Worm (Caenorhabditis elegans) whole organism, midembryonic: Measurements from ENCODE around the gene cec-7.

Experiments
- T22C8.4 ChIP-seq: fragments of 200-800 bp; sonication (Bioruptor generic); IDR thresholded peaks from 2 replicates; pipeline ENCODE4 v1.3.6; 2022; ENCODE audit warnings: missing genetic modification characterization, missing compliant biosample characterization
- cog-1 ChIP-seq: sonication (generic microtip); optimal IDR thresholded peaks from 2 replicates; lab custom pipeline; 2016; ENCODE audit warnings: missing genetic modification characterization, missing compliant biosample characterization
- flt-1 ChIP-seq: fragments of 200-800 bp; sonication (Bioruptor generic); IDR thresholded peaks from 2 replicates; pipeline ENCODE4 v1.3.6; 2022; ENCODE audit warnings: missing genetic modification characterization, missing compliant biosample characterization
- klf-2 ChIP-seq: fragments of 200-800 bp; sonication (Bioruptor generic); conservative IDR thresholded peaks from 2 replicates; pipeline ENCODE4 v1.3.6; 2022; ENCODE audit warnings: missing genetic modification reagents, missing genetic modification characterization, missing compliant biosample characterization
- med-1 ChIP-seq: sonication (generic microtip); optimal IDR thresholded peaks from 2 replicates; lab custom pipeline; 2017; ENCODE audit warnings: missing genetic modification characterization, mild to moderate bottlenecking, missing compliant biosample characterization, antibody characterized with exemption, missing genetic modification reagents; ENCODE audit not compliant: insufficient read depth
- ref-1 ChIP-seq: fragments of 200-800 bp; sonication (Bioruptor generic); conservative IDR thresholded peaks from 2 replicates; pipeline ENCODE4 v1.3.6; 2022; ENCODE audit warnings: missing genetic modification reagents, missing genetic modification characterization, missing compliant biosample characterization
- tab-1 ChIP-seq: fragments of 200-800 bp; sonication (Bioruptor generic); IDR thresholded peaks from 2 replicates; pipeline ENCODE4 v1.3.6; 2022; ENCODE audit warnings: missing genetic modification characterization, missing compliant biosample characterization
- ztf-23 ChIP-seq: fragments of 200-800 bp; sonication (Bioruptor generic); IDR thresholded peaks from 2 replicates; pipeline ENCODE4 v1.3.6; 2022; ENCODE audit warnings: missing genetic modification reagents, missing genetic modification characterization, missing compliant biosample characterization
- ztf-29 ChIP-seq: fragments of 200-800 bp; sonication (Bioruptor generic); IDR thresholded peaks from 2 replicates; pipeline ENCODE4 v1.3.6; 2022; ENCODE audit warnings: missing genetic modification reagents, missing genetic modification characterization, missing compliant biosample characterization

Gene cec-7

DNA sequence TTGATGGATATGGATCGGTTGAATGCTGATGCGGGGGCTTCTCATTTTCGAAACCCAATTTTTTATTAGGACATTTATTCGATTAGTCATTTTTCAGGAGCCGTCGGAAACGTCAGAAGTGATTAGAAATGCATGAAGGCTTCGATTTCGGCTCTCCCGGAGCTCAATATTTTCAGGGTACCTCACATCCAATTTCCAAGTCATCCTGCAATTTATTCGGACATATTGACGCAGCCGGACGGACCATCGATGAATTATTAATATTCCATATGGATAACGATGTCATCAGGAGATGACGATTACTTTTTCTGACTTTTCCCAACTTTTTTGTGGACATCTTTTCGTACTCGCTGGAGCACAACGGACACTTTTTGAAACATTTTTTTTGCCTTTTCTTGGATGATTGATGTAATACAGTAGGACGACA lies 29.2 kb upstream of the cec-7 start:
- no peak for TF ChIP-seq cog-1 (tag; lab: Kevin White, UChicago)
- no peak for TF ChIP-seq T22C8.4
- no peak for TF ChIP-seq ref-1 (GFP tag; lab: Robert Waterston, UW)
- no peak for TF ChIP-seq flt-1 (GFP tag; lab: Robert Waterston, UW)
- no peak for TF ChIP-seq tab-1 (GFP tag; lab: Robert Waterston, UW)
- no peak for TF ChIP-seq med-1 (GFP tag; lab: Kevin White, UChicago)
- no peak for TF ChIP-seq ztf-23 (GFP tag; lab: Robert Waterston, UW)
- TF ChIP-seq ztf-29, result no peak
- TF ChIP-seq klf-2, result no peak

- TF ChIP-seq tab-1 (GFP tag; lab: Robert Waterston, UW), result no peak
- peak; percentile 85 for TF ChIP-seq flt-1 (GFP tag; lab: Robert Waterston, UW)
- TF ChIP-seq ref-1 (GFP tag; lab: Robert Waterston, UW), result no peak
- TF ChIP-seq cog-1 (tag; lab: Kevin White, UChicago), result peak; percentile 92
- TF ChIP-seq ztf-23 (GFP tag; lab: Robert Waterston, UW), result peak; percentile 86
- peak; percentile 82 for TF ChIP-seq T22C8.4
- 0 out of 2 replicates have a peak, but pooled peaks have one; percentile 37 for TF ChIP-seq ztf-29
- no peak for TF ChIP-seq med-1 (GFP tag; lab: Kevin White, UChicago)
Measured at ce11 chrIII:12904987-12905541, 27.7 kb upstream of the cec-7 start, which contains the start of gene cox-5A. cox-5A (plus strand) TSS chrIII:12905491.

DNA sequence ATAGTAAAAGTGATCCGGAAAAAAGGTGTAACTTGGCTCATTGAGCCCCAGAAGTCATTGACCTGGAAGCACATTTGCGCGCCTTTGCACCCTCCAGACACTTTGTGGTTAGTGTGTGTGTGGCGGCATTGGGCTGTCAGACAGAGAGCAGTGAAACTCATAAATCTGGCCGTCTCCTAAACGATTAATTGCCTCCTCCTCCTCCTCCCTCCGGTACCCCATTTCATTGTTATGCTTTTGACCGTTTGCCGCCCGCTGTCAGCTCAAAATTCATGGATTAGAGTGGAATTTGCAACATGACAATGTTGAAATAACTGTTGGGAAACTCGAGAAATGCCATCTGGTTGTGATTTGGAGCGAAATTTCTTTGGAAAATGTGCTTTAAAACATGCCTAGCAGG lies 26.7 kb upstream of the cec-7 start:
- TF ChIP-seq T22C8.4, result no peak
- no peak for TF ChIP-seq tab-1 (GFP tag; lab: Robert Waterston, UW)
- no peak for TF ChIP-seq ztf-23 (GFP tag; lab: Robert Waterston, UW)
- TF ChIP-seq ztf-29, result no peak
- no peak for TF ChIP-seq ref-1 (GFP tag; lab: Robert Waterston, UW)

- peak; percentile 5 for TF ChIP-seq cog-1 (tag; lab: Kevin White, UChicago)
- no peak for TF ChIP-seq ztf-23 (GFP tag; lab: Robert Waterston, UW)
- no peak for TF ChIP-seq med-1 (GFP tag; lab: Kevin White, UChicago)
- no peak; the same call in 1 of the 2 replicates for TF ChIP-seq ref-1 (GFP tag; lab: Robert Waterston, UW)
- TF ChIP-seq flt-1 (GFP tag; lab: Robert Waterston, UW), result 0 out of 2 replicates have a peak, but pooled peaks have one; percentile 58
- TF ChIP-seq ztf-29, result no peak
Measured at ce11 chrIII:12894207-12894606, 16.8 kb upstream of the cec-7 start.

DNA sequence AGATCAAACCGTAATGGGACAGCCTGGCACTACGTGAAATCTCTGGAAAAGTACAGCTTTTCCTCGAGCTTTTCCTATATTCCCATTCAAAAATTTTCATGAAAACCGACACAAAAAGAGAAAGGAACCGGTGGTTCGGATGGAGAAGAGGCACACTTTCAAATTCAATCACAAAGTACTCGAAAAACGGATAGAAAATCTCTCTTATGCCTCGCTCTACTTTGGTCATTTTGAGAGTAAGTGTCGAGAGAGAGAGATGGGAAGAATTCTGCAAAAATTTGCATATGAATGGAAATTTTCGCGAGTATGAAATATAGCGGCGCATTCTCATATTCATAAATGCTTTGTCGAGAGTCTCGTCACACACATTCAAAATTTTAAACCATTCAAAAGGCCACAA lies 15.4 kb upstream of the cec-7 start:
- TF ChIP-seq ref-1 (GFP tag; lab: Robert Waterston, UW) (no peak), flt-1 (GFP tag; lab: Robert Waterston, UW) (no peak), med-1 (GFP tag; lab: Kevin White, UChicago) (no peak), cog-1 (tag; lab: Kevin White, UChicago) (no peak), ztf-29 (no peak), T22C8.4 (no peak), klf-2 (no peak), ztf-23 (GFP tag; lab: Robert Waterston, UW) (no peak), tab-1 (GFP tag; lab: Robert Waterston, UW) (no peak)

ce11 chrIII:12891580-12891979 lies 14.2 kb upstream of the cec-7 start, which contains the start of the genes Y37D8A.29 and unc-71:
Y37D8A.29 (minus strand) TSS chrIII:12891680.
unc-71 (minus strand) TSS chrIII:12891738.
- TF ChIP-seq ztf-29, result no peak
- TF ChIP-seq tab-1 (GFP tag; lab: Robert Waterston, UW), result no peak
- no peak for TF ChIP-seq T22C8.4
- no peak for TF ChIP-seq klf-2
- no peak for TF ChIP-seq flt-1 (GFP tag; lab: Robert Waterston, UW)
- TF ChIP-seq cog-1 (tag; lab: Kevin White, UChicago), result no peak
- TF ChIP-seq med-1 (GFP tag; lab: Kevin White, UChicago), result no peak
- TF ChIP-seq ztf-23 (GFP tag; lab: Robert Waterston, UW), result no peak
- TF ChIP-seq ref-1 (GFP tag; lab: Robert Waterston, UW), result no peak

DNA sequence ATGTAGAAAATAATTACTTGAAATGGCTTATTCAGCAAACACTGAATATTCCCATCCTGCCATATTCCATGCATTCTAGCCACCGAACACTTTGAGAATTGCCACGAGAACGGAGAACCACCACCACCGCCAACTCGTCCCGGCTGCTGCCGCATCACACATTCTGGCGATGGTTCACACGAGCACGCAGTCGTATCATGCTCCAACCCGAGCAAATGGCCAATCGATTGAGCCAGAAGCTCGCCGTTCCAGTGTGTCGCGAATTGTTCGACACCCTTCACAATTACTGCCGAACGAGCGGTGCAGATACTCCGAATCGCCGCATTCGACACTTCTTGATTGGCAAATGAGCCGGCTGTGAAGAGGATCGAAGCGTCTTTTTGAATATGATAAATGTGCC lies 7.8 kb upstream of the cec-7 start:
- no peak for TF ChIP-seq tab-1 (GFP tag; lab: Robert Waterston, UW)
- TF ChIP-seq ztf-23 (GFP tag; lab: Robert Waterston, UW), result no peak
- no peak for TF ChIP-seq flt-1 (GFP tag; lab: Robert Waterston, UW)

DNA sequence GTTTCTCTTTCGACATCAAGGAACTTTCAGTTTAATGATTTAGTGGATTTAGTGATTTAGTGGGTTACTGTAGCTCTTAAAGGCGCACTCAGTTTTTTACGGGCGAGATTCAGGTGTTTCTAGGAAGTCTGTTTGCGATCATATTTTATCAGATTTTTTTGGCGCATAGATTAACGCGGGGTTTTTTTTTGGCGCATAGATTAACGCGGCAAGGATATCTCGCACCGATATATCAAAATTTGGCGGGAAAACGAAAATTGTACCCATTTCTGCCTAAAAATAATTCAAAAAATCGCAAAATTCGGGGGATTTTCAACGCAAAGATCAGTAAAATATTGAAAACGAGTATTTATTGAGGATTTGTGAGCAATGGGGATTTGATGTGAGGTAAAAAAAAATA lies 3.3 kb upstream of the cec-7 start:
- TF ChIP-seq flt-1 (GFP tag; lab: Robert Waterston, UW), result no peak
- TF ChIP-seq ztf-23 (GFP tag; lab: Robert Waterston, UW), result no peak
- no peak for TF ChIP-seq cog-1 (tag; lab: Kevin White, UChicago)
- no peak for TF ChIP-seq ztf-29
- TF ChIP-seq ref-1 (GFP tag; lab: Robert Waterston, UW), result no peak
- TF ChIP-seq T22C8.4, result no peak
- no peak for TF ChIP-seq klf-2
- no peak for TF ChIP-seq med-1 (GFP tag; lab: Kevin White, UChicago)
- no peak for TF ChIP-seq tab-1 (GFP tag; lab: Robert Waterston, UW)

- TF ChIP-seq ztf-23 (GFP tag; lab: Robert Waterston, UW) (no peak), klf-2 (no peak), flt-1 (GFP tag; lab: Robert Waterston, UW) (no peak), ztf-29 (no peak), cog-1 (tag; lab: Kevin White, UChicago) (no peak), ref-1 (GFP tag; lab: Robert Waterston, UW) (no peak), tab-1 (GFP tag; lab: Robert Waterston, UW) (no peak), T22C8.4 (no peak), med-1 (GFP tag; lab: Kevin White, UChicago) (no peak)
Measured at ce11 chrIII:12875653-12876052, 1.7 kb downstream of the cec-7 start.

DNA sequence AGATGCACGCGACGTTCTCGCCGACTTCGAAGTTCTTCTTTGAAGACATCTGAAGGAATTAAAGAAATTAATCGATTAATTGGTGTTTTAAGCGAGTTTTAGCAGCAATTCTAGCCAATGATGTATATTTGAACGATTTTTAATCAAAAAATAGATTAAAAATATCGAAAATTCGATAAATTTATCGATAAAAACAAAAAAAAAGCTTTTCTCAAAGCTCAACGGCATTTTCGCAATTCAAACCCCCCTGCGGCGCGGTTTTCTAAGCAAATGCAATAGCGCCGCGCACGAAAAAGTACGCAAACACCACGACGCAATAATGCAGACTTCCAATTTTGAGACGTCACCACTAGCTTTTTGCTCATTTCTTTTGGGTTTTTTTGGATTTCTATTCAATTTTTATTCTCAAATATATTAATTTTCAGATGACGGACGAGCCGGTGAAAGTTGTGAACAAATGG lies 2.7 kb downstream of the cec-7 start, which contains the start of the genes mrg-1 and spcs-2:
Gene mrg-1 (minus strand): TSS at position 51 of the 461 bp plus-strand sequence.
Gene spcs-2 (plus strand): TSS at position 426 of the 461 bp plus-strand sequence.
- TF ChIP-seq cog-1 (tag; lab: Kevin White, UChicago) (peak; percentile 72), klf-2 (peak; percentile 58; the same call in 1 of the 2 replicates), tab-1 (GFP tag; lab: Robert Waterston, UW) (peak; percentile 76), ref-1 (GFP tag; lab: Robert Waterston, UW) (no peak), flt-1 (GFP tag; lab: Robert Waterston, UW) (peak; percentile 85), med-1 (GFP tag; lab: Kevin White, UChicago) (peak; percentile 74), T22C8.4 (no peak), ztf-23 (GFP tag; lab: Robert Waterston, UW) (peak; percentile 86), ztf-29 (0 out of 2 replicates have a peak, but pooled peaks have one; percentile 67)
